Fruit fly (Drosophila melanogaster) ovary, adult (tissue): ENCODE measurements around the gene PolrMT.

Source experiments
- CG17801 ChIP-seq: fragments of 200-800 bp; optimal IDR thresholded peaks from 2 replicates; lab custom pipeline; 2019; ENCODE audit warnings: missing biosample characterization, mild to moderate bottlenecking, missing genetic modification characterization, moderate library complexity; ENCODE audit not compliant: partially characterized antibody

Gene PolrMT

DNA sequence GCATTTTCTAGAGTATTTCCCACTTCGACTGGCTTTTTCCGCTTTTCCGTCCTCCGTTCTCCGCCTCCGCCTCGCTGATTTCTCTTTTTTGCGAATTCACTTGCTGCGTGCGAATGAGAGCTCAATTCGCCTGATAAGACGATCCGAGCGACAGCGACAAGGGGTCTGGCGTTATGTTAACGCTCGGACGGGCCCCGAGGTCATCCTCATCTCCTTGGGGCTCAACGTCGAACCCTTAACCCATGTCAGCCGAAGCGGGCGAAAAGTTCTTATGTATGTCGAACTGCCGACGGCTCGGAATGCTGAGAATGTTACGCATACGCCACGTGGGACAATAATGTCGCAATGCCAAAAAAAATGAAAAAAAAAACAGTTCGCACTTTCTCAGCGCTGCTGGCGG lies 12.7 kb downstream of the PolrMT start:
- TF ChIP-seq CG17801 (GFP tag; lab: Kevin White, UChicago): no peak

DNA sequence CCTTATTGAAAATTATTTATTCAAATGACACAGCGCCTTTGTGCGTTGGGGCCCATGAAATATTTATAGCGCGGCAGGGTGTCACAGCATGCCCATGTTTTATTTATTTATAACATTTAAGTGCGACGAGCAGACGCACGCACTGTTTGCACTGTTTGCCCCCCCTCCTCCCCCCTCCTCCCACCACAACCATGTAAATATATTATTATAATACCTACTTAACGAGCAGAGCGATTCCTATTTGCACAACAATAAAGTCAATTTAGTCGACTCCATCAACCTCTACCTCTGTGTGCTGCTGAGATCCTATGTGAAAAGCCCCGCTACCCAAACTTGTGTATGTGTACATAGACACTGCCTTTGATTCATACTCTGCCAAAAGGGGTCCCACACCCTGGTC lies 13.4 kb downstream of the PolrMT start:
- no peak for TF ChIP-seq CG17801 (GFP tag; lab: Kevin White, UChicago)

DNA sequence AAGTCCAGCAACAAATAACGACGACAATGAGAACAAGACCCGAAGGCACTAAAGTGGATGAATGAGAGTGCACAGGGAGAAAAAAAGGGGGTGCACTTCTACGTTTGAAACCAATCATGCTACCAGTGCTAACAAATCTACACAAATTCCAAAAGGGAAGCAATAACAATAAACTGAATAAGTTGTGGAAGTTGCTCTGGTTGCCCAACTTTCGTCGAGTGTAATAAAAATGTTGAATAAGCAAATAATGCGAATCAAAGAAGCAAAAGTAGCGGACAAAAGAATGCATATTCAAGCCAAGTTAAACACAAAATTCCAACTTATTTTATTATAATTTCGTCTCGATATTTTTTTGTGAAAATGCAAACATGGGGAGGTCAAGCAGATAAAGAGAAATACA lies 16.5 kb downstream of the PolrMT start:
- peak; percentile 37 for TF ChIP-seq CG17801 (GFP tag; lab: Kevin White, UChicago)

DNA sequence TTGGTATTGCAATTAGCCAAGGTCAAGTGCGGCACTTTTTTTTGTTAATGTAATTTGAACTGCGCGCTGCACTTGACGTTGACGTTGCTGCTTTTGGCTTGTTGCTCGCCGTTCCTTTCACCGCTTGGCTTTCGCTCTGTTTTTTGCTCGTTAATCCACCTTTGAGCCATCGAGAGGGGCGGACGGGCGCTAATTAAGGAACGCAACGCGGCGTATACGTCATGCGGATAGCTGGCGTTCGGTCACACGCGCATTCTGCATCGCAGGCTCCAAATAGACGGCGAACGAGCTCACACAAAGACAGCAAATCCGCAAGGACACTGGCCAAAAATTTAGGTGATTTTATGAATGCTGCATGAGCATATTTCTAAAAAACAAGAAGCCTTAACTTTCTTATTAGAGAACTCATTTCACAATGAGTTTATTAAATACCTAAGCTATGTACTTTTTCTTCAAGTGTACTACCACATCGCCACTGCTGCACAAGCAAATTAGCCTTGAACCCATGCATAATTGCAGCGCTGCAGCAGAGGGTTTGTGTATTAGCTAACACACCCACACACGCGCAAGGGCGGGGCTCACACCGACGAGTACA lies 21.8 kb downstream of the PolrMT start:
- no peak for TF ChIP-seq CG17801 (GFP tag; lab: Kevin White, UChicago)

DNA sequence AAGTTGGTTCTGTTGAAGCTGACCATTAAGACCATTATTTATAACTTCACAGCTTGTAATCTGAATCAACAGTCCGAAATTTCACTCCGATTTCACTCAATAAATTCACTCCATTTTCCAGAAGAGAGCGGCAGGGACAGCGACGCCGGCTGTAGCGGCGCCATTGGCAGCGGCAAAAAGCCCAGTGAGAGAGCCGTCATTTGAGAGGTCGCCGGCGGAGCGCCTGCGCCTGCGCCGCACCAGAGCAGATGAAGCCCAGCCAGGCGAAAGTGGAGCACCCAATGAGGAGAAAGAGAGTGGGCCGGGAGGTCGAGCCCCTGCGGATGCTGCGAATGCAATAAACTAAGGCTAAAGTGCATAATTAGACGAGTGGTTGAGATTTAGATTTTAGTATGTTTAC lies 25.5 kb downstream of the PolrMT start:
- no peak for TF ChIP-seq CG17801 (GFP tag; lab: Kevin White, UChicago)

DNA sequence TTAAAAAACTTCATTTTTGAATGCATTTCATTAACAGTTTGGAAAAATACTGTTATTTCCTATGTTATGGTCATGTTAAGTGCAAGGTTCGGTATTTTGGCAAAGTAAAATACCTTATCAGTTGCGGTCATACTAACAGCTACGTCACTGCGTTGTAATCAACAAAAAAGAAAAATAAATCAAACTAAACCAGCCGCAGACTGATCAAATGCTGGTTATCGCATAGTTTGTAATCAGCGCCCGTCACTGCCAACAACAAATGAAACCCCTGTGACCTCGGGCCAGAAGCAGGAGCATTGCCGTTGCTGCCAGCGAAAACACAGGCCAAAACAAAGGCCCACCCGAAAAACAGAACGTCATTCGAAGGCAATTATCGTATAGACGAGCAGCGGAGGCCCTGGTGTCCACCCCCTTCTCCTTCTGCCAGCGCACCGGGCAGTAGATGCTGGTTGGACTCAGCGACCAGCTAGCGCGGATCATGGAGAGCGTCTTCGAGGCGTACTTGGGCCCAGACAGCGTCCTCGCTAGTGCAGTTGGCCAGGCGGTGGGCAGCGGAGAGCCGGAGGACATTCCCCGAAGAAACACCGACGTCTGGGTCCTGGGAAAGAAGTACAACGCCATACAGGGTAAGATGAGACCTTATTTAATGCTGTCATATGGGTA lies 27.2 kb downstream of the PolrMT start, which contains the start of gene Atg4a:
Atg4a (plus strand) TSS at position 110 of the 663 bp plus-strand sequence.
- peak; percentile 73 for TF ChIP-seq CG17801 (GFP tag; lab: Kevin White, UChicago)

DNA sequence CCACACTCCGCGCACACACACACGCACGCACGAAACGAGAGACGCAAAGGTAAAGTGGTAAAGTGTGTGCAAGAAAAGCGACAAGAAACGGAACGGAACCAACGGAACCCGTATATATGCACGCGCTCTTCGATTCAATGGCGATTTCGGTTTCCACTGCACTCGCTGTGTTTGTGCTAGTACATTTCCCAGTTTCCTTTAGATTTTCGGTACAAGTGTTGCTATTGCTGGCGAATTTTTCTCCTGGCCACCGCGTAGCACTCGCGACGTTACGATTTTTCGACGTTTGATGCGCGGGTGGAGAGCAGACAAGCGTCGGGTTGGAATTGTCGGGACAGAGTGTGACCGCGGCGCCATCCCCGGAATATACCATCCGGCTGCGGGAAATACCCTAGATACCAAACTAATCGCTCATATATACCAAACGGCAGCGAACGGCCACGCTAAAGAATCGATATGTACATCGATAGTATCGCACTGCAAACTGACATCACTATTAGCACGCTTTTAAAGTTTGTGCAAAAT lies 30.6 kb downstream of the PolrMT start, which contains the start of the genes S and ast:
S (minus strand) TSS at position 347 of the 525 bp plus-strand sequence.
ast (plus strand) TSS at position 480 of the 525 bp plus-strand sequence.
- peak; percentile 17 for TF ChIP-seq CG17801 (GFP tag; lab: Kevin White, UChicago)

DNA sequence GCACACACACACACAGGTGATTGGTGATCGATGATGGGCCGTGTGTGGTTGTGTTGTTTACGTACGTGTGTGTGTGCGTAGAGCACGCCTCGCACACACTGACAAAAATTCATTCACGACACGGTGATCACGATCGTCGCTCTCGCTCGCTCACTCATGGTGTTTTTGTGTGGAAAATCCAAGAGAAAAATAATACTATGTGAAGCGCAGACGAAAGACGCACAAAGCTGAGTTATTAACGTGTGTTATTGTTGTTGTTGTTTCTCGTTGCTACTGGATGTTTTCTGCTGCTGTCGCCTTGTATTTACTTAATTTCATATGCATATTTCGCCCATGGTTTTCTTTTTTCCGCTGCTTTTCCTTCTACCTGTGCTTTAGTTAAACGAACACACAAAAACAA lies 31.1 kb downstream of the PolrMT start:
- TF ChIP-seq CG17801 (GFP tag; lab: Kevin White, UChicago): no peak

DNA sequence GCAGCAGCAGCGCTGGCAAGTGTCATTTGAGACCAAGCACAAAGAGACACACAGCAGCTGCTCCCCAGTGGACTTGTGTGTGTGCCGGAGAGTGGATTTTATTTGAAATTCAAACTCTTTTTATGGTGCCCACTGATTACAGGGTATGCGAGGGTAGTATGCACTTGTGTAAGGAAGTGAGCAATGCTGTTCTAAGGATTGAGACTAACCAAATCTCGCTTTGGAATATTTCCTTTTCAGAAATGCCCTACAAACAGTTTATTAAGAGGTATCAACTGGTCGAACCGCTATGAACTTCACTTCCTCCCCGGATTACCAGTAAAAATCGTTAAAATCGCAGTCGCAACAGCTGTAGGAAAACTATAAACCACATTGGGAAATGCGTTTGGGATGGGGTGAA lies 32.4 kb downstream of the PolrMT start:
- TF ChIP-seq CG17801 (GFP tag; lab: Kevin White, UChicago): peak; percentile 0

DNA sequence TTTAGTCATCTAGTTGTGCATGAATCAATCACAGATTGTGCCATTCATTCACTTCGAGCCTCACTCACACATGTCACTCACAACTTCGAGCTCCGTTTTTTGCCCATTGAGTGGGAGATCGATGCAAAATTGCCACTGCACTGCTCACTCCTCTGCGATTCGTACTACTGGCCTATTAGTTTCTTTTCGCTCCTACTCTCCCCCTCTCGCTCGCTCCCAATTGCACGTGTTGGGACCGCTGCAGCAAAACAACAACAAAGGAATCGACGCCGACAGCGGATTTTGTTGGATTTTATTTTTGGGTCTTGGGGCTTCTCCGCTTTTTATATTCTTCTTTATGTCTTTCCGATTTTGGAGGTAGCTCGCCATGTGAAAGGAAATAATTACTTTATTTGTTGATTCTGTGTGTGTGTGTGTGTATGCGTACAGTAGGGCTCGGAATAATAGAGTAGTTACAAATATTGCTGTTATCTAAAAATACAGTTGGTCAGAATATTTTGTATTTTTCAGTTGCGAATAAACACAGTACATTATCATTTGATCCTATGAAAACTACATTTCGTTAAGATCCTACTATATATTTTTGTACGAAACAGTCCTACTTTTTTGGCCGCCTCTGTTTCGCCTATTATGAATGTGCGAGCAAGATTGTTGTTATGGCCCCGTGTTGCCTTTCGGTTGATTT lies 33.9 kb downstream of the PolrMT start:
- no peak for TF ChIP-seq CG17801 (GFP tag; lab: Kevin White, UChicago)

DNA sequence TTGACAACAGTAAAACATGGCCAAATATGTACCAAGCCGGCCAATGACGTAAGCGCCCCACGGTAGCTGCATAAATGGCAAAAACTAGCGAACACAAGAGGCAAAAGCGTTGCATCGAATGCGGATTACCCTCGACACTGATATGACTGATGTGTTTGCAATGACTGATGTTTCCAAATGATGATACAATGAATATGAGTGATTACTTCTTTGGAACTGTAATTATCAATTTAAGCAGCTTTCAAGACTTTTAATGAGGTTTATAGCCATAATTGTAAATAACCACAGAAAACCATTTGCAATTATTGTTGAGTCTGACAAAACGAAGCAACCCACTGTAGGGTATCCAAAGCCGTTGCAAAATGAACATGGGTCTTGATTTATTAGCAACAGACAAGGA lies 34.6 kb downstream of the PolrMT start:
- TF ChIP-seq CG17801 (GFP tag; lab: Kevin White, UChicago): peak; percentile 48

DNA sequence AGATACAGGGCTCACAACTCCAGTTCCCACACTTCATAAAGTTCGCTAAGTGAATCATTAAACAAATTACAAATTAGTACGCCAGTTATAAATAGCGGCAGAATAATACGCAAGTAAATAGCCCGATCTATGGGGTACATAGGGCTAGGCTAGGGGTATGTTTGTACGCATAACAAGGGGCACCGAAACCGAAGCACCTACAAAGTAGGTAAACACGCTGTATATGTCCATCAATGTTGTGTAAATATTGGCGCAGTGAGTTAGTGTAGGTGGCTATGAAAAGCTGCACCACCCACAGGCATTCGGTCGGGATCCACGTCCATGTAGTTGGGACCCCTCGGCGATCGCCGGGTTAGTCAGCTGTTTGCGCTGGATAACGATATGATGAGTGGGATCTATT lies 36.0 kb downstream of the PolrMT start:
- TF ChIP-seq CG17801 (GFP tag; lab: Kevin White, UChicago): no peak

DNA sequence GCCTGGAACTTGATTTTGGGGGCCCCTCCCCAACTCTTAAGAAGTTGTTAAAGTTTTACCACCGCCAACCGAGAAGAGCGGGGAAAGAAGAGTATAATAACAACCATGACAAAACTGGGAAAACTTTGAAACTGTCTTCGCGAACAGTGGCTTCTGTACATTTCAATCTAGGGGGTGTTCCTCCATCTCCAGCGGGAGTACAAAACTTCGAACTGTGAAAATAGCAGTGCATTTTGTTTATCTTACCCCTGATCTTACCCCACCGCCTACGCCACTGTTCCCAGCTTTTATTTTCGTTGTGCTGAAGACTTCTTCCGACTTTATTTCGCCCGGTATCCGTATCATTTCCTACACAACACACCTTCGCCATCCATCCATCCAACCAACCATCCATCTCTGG lies 37.2 kb downstream of the PolrMT start:
- TF ChIP-seq CG17801 (GFP tag; lab: Kevin White, UChicago): no peak

DNA sequence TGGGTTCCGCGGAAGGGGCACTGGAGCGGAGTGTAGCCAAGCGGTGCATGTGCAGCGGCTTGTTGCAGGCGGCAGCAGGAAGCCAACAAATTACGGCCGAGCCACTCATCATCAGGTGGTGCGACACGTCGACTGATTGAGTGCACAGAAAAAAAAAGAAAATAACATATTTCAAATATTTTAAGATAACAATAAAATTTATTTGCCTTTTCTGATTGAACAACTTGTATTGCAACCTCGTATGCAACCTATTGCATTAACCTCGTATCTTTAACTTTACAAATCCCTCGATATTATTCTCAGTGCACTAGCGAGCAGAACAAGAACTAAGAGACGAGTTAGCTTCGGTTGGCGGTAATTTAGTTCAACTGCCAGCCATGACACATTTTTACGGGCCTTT lies 37.8 kb downstream of the PolrMT start:
- TF ChIP-seq CG17801 (GFP tag; lab: Kevin White, UChicago): peak; percentile 24

DNA sequence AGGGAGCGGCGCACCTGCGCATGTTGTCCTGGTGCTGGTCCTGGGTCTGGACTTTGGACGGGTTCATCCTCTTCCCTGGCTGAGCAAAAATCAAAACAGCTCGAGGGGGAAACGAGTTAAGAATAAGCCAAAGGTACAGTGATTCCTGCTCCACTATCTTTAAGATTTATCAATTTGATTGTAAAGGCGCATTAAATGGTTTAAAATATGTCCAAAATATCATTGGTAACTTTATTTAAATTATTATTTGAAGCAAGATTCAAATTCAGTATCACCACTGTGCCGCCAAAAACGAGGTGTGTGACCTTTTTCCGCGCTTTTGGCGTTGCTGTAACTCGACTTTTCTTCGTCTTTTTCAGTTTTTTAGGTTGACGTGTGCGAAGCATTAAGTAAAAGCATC lies 38.7 kb downstream of the PolrMT start:
- TF ChIP-seq CG17801 (GFP tag; lab: Kevin White, UChicago): peak; percentile 1
